Fruit fly (Drosophila melanogaster) whole organism, embryonic: ENCODE measurements around the gene lwr.

ENCODE experiments used
- CG12236 ChIP-seq: fragments of 200-800 bp; sonication (Bioruptor generic); optimal IDR thresholded peaks from 2 replicates; lab custom pipeline; 2016; ENCODE audit warnings: missing biosample characterization, missing genetic modification characterization
- CG12299 ChIP-seq: fragments of 200-800 bp; sonication (Bioruptor generic); optimal IDR thresholded peaks from 2 replicates; lab custom pipeline; 2018; ENCODE audit warnings: missing biosample characterization, mild to moderate bottlenecking, missing genetic modification characterization
- CG12659 ChIP-seq: fragments of 200-800 bp; sonication (Bioruptor generic); optimal IDR thresholded peaks from 3 replicates; lab custom pipeline; 2017; ENCODE audit warnings: mild to moderate bottlenecking, missing biosample characterization, missing genetic modification reagents, missing genetic modification characterization
- CG16779 ChIP-seq: fragments of 200-800 bp; sonication (Bioruptor generic); IDR thresholded peaks from 2 replicates; pipeline ENCODE4 v1.3.6; 2022; ENCODE audit warnings: missing biosample characterization, missing genetic modification characterization
- CG18476 ChIP-seq: fragments of 200-800 bp; sonication (Bioruptor generic); optimal IDR thresholded peaks from 2 replicates; lab custom pipeline; 2016; ENCODE audit warnings: missing biosample characterization, mild to moderate bottlenecking, missing genetic modification characterization
- CG2129 ChIP-seq: fragments of 200-800 bp; sonication (Bioruptor generic); IDR thresholded peaks from 2 replicates; pipeline ENCODE4 v1.3.6; 2022; ENCODE audit warnings: missing biosample characterization, missing genetic modification characterization; ENCODE audit not compliant: partially characterized antibody
- CG2199 ChIP-seq: fragments of 200-800 bp; sonication (Bioruptor generic); IDR thresholded peaks from 3 replicates; pipeline ENCODE4 v1.3.6; 2022; ENCODE audit warnings: missing biosample characterization, missing genetic modification characterization
- CG2875 ChIP-seq: fragments of 200-800 bp; sonication (Bioruptor generic); optimal IDR thresholded peaks from 2 replicates; lab custom pipeline; 2017; ENCODE audit warnings: missing biosample characterization, mild to moderate bottlenecking, missing genetic modification characterization, missing genetic modification reagents
- CG3281 ChIP-seq: fragments of 200-800 bp; sonication (Bioruptor generic); optimal IDR thresholded peaks from 3 replicates; lab custom pipeline; 2017; ENCODE audit warnings: missing biosample characterization, mild to moderate bottlenecking, missing genetic modification characterization
- CG34224 ChIP-seq: fragments of 200-800 bp; sonication (Bioruptor generic); IDR thresholded peaks from 3 replicates; pipeline ENCODE4 v1.3.6; 2022; ENCODE audit warnings: missing biosample characterization, missing genetic modification characterization; ENCODE audit not compliant: partially characterized antibody
- CG4360 ChIP-seq: fragments of 200-800 bp; sonication (Bioruptor generic); IDR thresholded peaks from 2 replicates; pipeline ENCODE4 v1.3.6; 2022; ENCODE audit warnings: missing biosample characterization, missing genetic modification characterization
- CG6791 ChIP-seq: fragments of 200-800 bp; sonication (Bioruptor generic); IDR thresholded peaks from 3 replicates; pipeline ENCODE4 v1.3.6; 2022; ENCODE audit warnings: missing biosample characterization, missing genetic modification characterization; ENCODE audit not compliant: partially characterized antibody
- CG8290 ChIP-seq, 3 experiments: fragments of 200-800 bp; sonication (Bioruptor generic); optimal IDR thresholded peaks; 2 replicates each; lab custom pipeline; 2016 to 2019; ENCODE audit warnings: missing biosample characterization in 3 of 3, missing genetic modification characterization in 3 of 3, mild to moderate bottlenecking in 2 of 3, moderate library complexity in 1 of 3
- CG8359 ChIP-seq: fragments of 200-800 bp; sonication (Bioruptor generic); optimal IDR thresholded peaks from 2 replicates; lab custom pipeline; 2017; ENCODE audit warnings: missing biosample characterization, mild to moderate bottlenecking, missing genetic modification characterization, borderline replicate concordance
- CTCF ChIP-seq: fragments of 200-800 bp; sonication (Bioruptor generic); optimal IDR thresholded peaks from 2 replicates; lab custom pipeline; 2017; ENCODE audit warnings: missing biosample characterization, mild to moderate bottlenecking, missing genetic modification characterization, moderate library complexity
- Dip2 ChIP-seq: fragments of 200-800 bp; sonication (Bioruptor generic); IDR thresholded peaks from 2 replicates; pipeline ENCODE4 v1.3.6; 2022; ENCODE audit warnings: missing biosample characterization, missing genetic modification characterization
- Mrtf ChIP-seq: fragments of 200-800 bp; sonication (Bioruptor generic); IDR thresholded peaks from 3 replicates; pipeline ENCODE4 v1.3.6; 2022; ENCODE audit warnings: missing biosample characterization, missing genetic modification characterization
- amos ChIP-seq: fragments of 200-800 bp; sonication (Bioruptor generic); IDR thresholded peaks from 2 replicates; pipeline ENCODE4 v1.3.6; 2022; ENCODE audit warnings: missing biosample characterization, missing genetic modification characterization; ENCODE audit not compliant: partially characterized antibody
- bbx ChIP-seq: fragments of 200-800 bp; sonication (Bioruptor generic); IDR thresholded peaks from 2 replicates; pipeline ENCODE4 v1.3.6; 2022; ENCODE audit warnings: missing biosample characterization, missing genetic modification characterization; ENCODE audit not compliant: partially characterized antibody
- chif ChIP-seq, 2 experiments: fragments of 200-800 bp; sonication (Bioruptor generic); optimal IDR thresholded peaks; 3 replicates each; lab custom pipeline; 2016; ENCODE audit warnings: missing biosample characterization in 2 of 2, missing genetic modification characterization in 2 of 2
- fd64A ChIP-seq: fragments of 200-800 bp; sonication (Bioruptor generic); optimal IDR thresholded peaks from 3 replicates; lab custom pipeline; 2018; ENCODE audit warnings: missing biosample characterization, mild to moderate bottlenecking, missing genetic modification characterization
- hbn ChIP-seq: fragments of 200-800 bp; sonication (Bioruptor generic); IDR thresholded peaks from 2 replicates; pipeline ENCODE4 v1.3.6; 2022; ENCODE audit warnings: missing biosample characterization, missing genetic modification characterization; ENCODE audit not compliant: partially characterized antibody
- kni ChIP-seq: fragments of 200-800 bp; sonication (Bioruptor generic); optimal IDR thresholded peaks from 3 replicates; lab custom pipeline; 2017; ENCODE audit warnings: mild to moderate bottlenecking, missing biosample characterization, missing genetic modification reagents, missing genetic modification characterization
- knrl ChIP-seq: fragments of 200-800 bp; sonication (Bioruptor generic); IDR thresholded peaks from 3 replicates; pipeline ENCODE4 v1.3.6; 2022; ENCODE audit warnings: missing biosample characterization, missing genetic modification characterization; ENCODE audit not compliant: partially characterized antibody
- schlank ChIP-seq: fragments of 200-800 bp; sonication (Bioruptor generic); optimal IDR thresholded peaks from 2 replicates; lab custom pipeline; 2018; ENCODE audit warnings: missing biosample characterization, mild to moderate bottlenecking, missing genetic modification characterization
- slou ChIP-seq: fragments of 200-800 bp; sonication (Bioruptor generic); optimal IDR thresholded peaks from 3 replicates; lab custom pipeline; 2016; ENCODE audit warnings: missing biosample characterization, missing genetic modification characterization
- stwl ChIP-seq: fragments of 200-800 bp; sonication (Bioruptor generic); optimal IDR thresholded peaks from 3 replicates; lab custom pipeline; 2018; ENCODE audit warnings: missing biosample characterization, mild to moderate bottlenecking, missing genetic modification characterization, moderate library complexity
- trem ChIP-seq: fragments of 200-800 bp; optimal IDR thresholded peaks from 3 replicates; lab custom pipeline; 2019; ENCODE audit warnings: missing biosample characterization, mild to moderate bottlenecking, missing genetic modification characterization, moderate library complexity
- zfh1 ChIP-seq: fragments of 200-800 bp; sonication (Bioruptor generic); IDR thresholded peaks from 3 replicates; pipeline ENCODE4 v1.3.6; 2022; ENCODE audit warnings: missing biosample characterization, missing genetic modification characterization

The lwr gene

dm6 chr2L:492225-492624 lies 50.2 kb downstream of the lwr start (continued):
- peak; percentile 53; the same call in 1 of the 3 replicates for TF ChIP-seq CG6791 (GFP tag; lab: Robert Waterston, UW)
- no peak for TF ChIP-seq CG34224 (GFP tag; lab: Robert Waterston, UW)
- no peak for TF ChIP-seq CG12659
- TF ChIP-seq CG4360: 0 out of 2 replicates have a peak, but pooled peaks have one; percentile 29
- no peak for TF ChIP-seq slou
- TF ChIP-seq CG8290 (GFP tag; optimal IDR thresholded peaks at IDR 0.05; lab: Kevin White, UChicago): peak; percentile 48
- TF ChIP-seq CG8290 (tag; optimal IDR thresholded peaks at IDR 0.05; lab: Kevin White, UChicago): peak in 1 of 2 experiments; percentile 8
- peak; percentile 27 for TF ChIP-seq trem
- no peak for TF ChIP-seq CG12299 (tag; lab: Kevin White, UChicago)
- TF ChIP-seq CG3281: no peak
- TF ChIP-seq zfh1: 0 out of 3 replicates have a peak, but pooled peaks have one; percentile 5
- TF ChIP-seq amos: no peak
- TF ChIP-seq hbn (GFP tag; lab: Robert Waterston, UW): no peak
- peak; percentile 79; the same call in 2 of the 3 replicates for TF ChIP-seq CG2199
- TF ChIP-seq fd64A (GFP tag; lab: Kevin White, UChicago): no peak
- TF ChIP-seq CG12236 (GFP tag; lab: Kevin White, UChicago): no peak
- no peak for TF ChIP-seq CG18476
- peak; percentile 87 for TF ChIP-seq Dip2
- TF ChIP-seq kni (GFP tag; lab: Kevin White, UChicago): peak; percentile 82
- TF ChIP-seq knrl (GFP tag; lab: Robert Waterston, UW): no peak
- no peak for TF ChIP-seq Mrtf (GFP tag; lab: Robert Waterston, UW)
- TF ChIP-seq CG16779 (GFP tag; lab: Robert Waterston, UW): 0 out of 2 replicates have a peak, but pooled peaks have one; percentile 33
- no peak for TF ChIP-seq CG2875
- peak; percentile 62 for TF ChIP-seq CG8359 (GFP tag; lab: Kevin White, UChicago)
- no peak for TF ChIP-seq schlank
- TF ChIP-seq CTCF (GFP tag; lab: Kevin White, UChicago): peak; percentile 92
- no peak for TF ChIP-seq CG2129 (GFP tag; lab: Robert Waterston, UW)
- TF ChIP-seq stwl: peak; percentile 68
- TF ChIP-seq bbx (GFP tag; lab: Robert Waterston, UW): no peak
- peak in 1 of 2 experiments; percentile 4 for TF ChIP-seq chif (GFP tag; optimal IDR thresholded peaks at IDR 0.05; lab: Kevin White, UChicago)
